Fruit fly (Drosophila melanogaster) whole organism, embryonic: Measurements from ENCODE around the gene Gip.

ENCODE experiments used
- CG4404 ChIP-seq: fragments of 200-800 bp; sonication (Bioruptor generic); IDR thresholded peaks from 2 replicates; pipeline ENCODE4 v1.3.6; 2022; ENCODE audit warnings: missing biosample characterization, missing genetic modification characterization
- CG7745 ChIP-seq: fragments of 200-800 bp; sonication (Bioruptor generic); optimal IDR thresholded peaks from 2 replicates; lab custom pipeline; 2018; ENCODE audit warnings: missing biosample characterization, mild to moderate bottlenecking, missing genetic modification characterization, moderate library complexity
- Doc3 ChIP-seq: fragments of 200-800 bp; sonication (Bioruptor generic); IDR thresholded peaks from 3 replicates; pipeline ENCODE4 v1.3.6; 2022; ENCODE audit warnings: missing biosample characterization, missing genetic modification characterization; ENCODE audit not compliant: partially characterized antibody
- Eip74EF ChIP-seq, 2 experiments: fragments of 200-800 bp in 1 of 2; fragments of >200 bp in 1 of 2; sonication (Bioruptor generic) in 1 of 2; optimal IDR thresholded peaks; 2 replicates each; lab custom pipeline; 2017 to 2019; ENCODE audit warnings: missing biosample characterization in 2 of 2, missing genetic modification characterization in 2 of 2, mild to moderate bottlenecking in 1 of 2, moderate library complexity in 1 of 2

dm6 chrX:10320425-10320978 is 9.2 kb downstream of the Gip start:
- TF ChIP-seq Doc3 (GFP tag; lab: Robert Waterston, UW) (no peak), CG4404 (GFP tag; lab: Robert Waterston, UW) (no peak), Eip74EF (GFP tag; optimal IDR thresholded peaks at IDR 0.05; lab: Kevin White, UChicago) (no peak), CG7745 (no peak)
